Fruit fly (Drosophila melanogaster): Measurements from ENCODE around the gene snsl.

DNA sequence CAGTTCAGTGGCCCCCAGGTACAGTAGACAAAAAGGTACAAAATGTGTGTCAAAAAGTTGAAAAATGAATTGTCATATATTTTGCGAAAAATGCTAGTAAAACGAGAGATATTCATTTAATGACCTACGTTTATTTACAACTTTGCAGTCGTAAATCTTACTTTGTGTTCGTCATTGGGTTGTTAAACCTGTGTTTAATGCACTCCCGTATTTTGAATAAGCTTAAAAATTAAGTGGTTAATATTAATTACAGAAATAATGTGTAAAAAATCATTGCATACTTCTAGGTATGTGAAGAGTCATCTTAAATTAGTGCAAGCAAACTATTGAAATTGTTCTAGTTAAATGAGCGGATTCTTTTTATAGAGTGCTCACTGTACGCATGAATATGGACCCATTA lies 18.0 kb downstream of the snsl start:
- no peak for TF ChIP-seq pan (optimal IDR thresholded peaks at IDR 0.05)
- no peak for TF ChIP-seq pan (GFP tag; optimal IDR thresholded peaks at IDR 0.05 in 1 of 2, IDR thresholded peaks at IDR 0.05 in 1 of 2)
- no peak for TF ChIP-seq CG7928 (GFP tag; optimal IDR thresholded peaks at IDR 0.05)

Data from whole organism, embryonic.